Worm (Caenorhabditis elegans) whole organism, L2 larva: ENCODE results near the gene gcy-3.

Experiments
- ZK546.5 ChIP-seq: sonication (generic microtip); optimal IDR thresholded peaks from 2 replicates; lab custom pipeline; 2017; ENCODE audit warnings: missing biosample characterization, missing genetic modification characterization
- ama-1 ChIP-seq: fragments of 150-350 bp; optimal IDR thresholded peaks from 2 replicates; lab custom pipeline; 2018; ENCODE audit warnings: inconsistent platforms
- egl-27 ChIP-seq: sonication (generic microtip); optimal IDR thresholded peaks from 3 replicates; lab custom pipeline; 2017; ENCODE audit warnings: missing biosample characterization, missing genetic modification reagents, missing genetic modification characterization
- lsy-2 ChIP-seq, 2 experiments: fragments of 150-350 bp in 1 of 2; sonication (generic microtip) in 1 of 2; optimal IDR thresholded peaks; 2 replicates each; lab custom pipeline; 2014 to 2017; ENCODE audit warnings: missing biosample characterization in 2 of 2, missing genetic modification characterization in 2 of 2
- mab-5 ChIP-seq: fragments of 150-350 bp; optimal IDR thresholded peaks from 2 replicates; lab custom pipeline; 2014; ENCODE audit warnings: missing biosample characterization, missing genetic modification characterization
- ztf-11 ChIP-seq: sonication (generic microtip); optimal IDR thresholded peaks from 2 replicates; lab custom pipeline; 2017; ENCODE audit warnings: missing biosample characterization, missing genetic modification characterization

ce11 chrII:9550718-9551117, 43.6 kb upstream of the gcy-3 start, which contains the start of gene sra-6:
- no peak for TF ChIP-seq lsy-2 (tag; optimal IDR thresholded peaks at IDR 0.05; lab: Kevin White, UChicago)
- no peak for TF ChIP-seq ama-1 (lab: Kevin White, UChicago)
- TF ChIP-seq egl-27 (tag; lab: Kevin White, UChicago) = no peak
- TF ChIP-seq ZK546.5 (tag; lab: Kevin White, UChicago) = no peak
- no peak for TF ChIP-seq mab-5 (tag; lab: Kevin White, UChicago)
- no peak for TF ChIP-seq ztf-11 (tag; lab: Kevin White, UChicago)
